Fruit fly (Drosophila melanogaster): Measurements from ENCODE around the gene Tyler.

DNA sequence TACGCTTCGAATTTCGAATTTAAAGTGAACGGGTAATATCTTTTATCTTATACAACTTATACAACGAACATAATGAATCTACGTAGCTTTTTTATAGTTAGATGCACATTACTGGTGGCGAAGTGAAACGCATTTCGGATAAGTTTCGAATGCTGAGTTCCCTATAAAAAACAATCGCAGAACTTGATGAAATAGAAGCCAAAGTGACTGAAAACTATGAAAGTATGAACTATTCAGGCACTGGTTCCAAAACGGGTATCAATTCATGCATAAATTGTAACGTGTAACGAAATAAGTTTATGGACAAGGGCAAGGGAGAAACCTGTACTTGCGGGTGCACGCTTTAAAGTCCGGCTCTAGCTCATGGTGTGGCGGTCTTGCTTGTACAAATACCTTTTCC lies 15.5 kb upstream of the Tyler start:
- no peak for TF ChIP-seq Blimp-1 (GFP tag; optimal IDR thresholded peaks at IDR 0.05)
- TF ChIP-seq Hr38 (GFP tag; optimal IDR thresholded peaks at IDR 0.05) = no peak
- TF ChIP-seq CG16779 (tag; optimal IDR thresholded peaks at IDR 0.05) = no peak
- TF ChIP-seq Sox102F (GFP tag; optimal IDR thresholded peaks at IDR 0.05) = no peak
- no peak for TF ChIP-seq Gug (GFP tag; IDR thresholded peaks at IDR 0.05)
- TF ChIP-seq pdm3 (GFP tag; optimal IDR thresholded peaks at IDR 0.05) = no peak
- TF ChIP-seq achi (GFP tag; optimal IDR thresholded peaks at IDR 0.05) = no peak
- TF ChIP-seq ss (GFP tag; optimal IDR thresholded peaks at IDR 0.05) = no peak
- no peak for TF ChIP-seq CG15336 (GFP tag; IDR thresholded peaks at IDR 0.05)
- TF ChIP-seq CG6163 (GFP tag; IDR thresholded peaks at IDR 0.05) = no peak
